Fruit fly (Drosophila melanogaster): ENCODE results near the gene Sf3a1.
A peak's percentile ranks its signal among the peaks of the same experiment; 100 is the strongest.

DNA sequence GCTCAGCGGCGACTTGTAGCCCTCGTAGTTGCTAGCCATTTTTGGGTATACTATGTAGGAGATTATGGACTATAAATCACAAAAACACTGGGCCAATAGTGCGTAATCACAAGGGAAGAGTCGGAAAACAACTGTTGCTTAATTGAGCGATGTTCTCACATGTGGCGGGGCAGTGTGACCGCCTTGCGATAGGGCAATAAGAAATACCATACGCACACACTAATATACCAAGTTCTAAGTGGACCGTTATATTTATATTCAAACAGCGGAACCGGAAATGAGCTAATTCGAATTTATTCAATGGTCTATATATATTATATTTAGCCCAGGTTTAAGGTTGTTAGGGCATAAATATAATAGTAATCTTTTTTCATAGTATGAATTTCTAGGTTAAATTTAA, 18.8 kb upstream of the Sf3a1 start, which contains the start of gene Adsl:
- TF ChIP-seq rn (GFP tag; IDR thresholded peaks at IDR 0.05) (no peak), CG8301 (tag; optimal IDR thresholded peaks at IDR 0.05) (peak; percentile 9), Pif1A (GFP tag; optimal IDR thresholded peaks at IDR 0.05) (peak; percentile 59)

All from whole organism, pupa.